Fruit fly (Drosophila melanogaster) whole organism, prepupa: ENCODE data around the gene Chd64.

ENCODE experiments used
- Blimp-1 ChIP-seq: fragments of 200-800 bp; sonication (Bioruptor generic); optimal IDR thresholded peaks from 3 replicates; lab custom pipeline; 2017; ENCODE audit warnings: missing biosample characterization, missing genetic modification characterization, mild to moderate bottlenecking, moderate library complexity, missing genetic modification reagents
- CG3919 ChIP-seq: fragments of 200-800 bp; sonication (Bioruptor generic); optimal IDR thresholded peaks from 3 replicates; lab custom pipeline; 2016; ENCODE audit warnings: missing biosample characterization, missing genetic modification characterization
- acj6 ChIP-seq: fragments of 200-800 bp; sonication (Bioruptor generic); optimal IDR thresholded peaks from 3 replicates; lab custom pipeline; 2016; ENCODE audit warnings: missing biosample characterization, missing genetic modification characterization
- fd85E ChIP-seq: fragments of 200-800 bp; sonication (Bioruptor generic); optimal IDR thresholded peaks from 3 replicates; lab custom pipeline; 2016; ENCODE audit warnings: missing biosample characterization, missing genetic modification characterization
- salr ChIP-seq, 2 experiments: fragments of 200-800 bp; sonication (Bioruptor generic); optimal IDR thresholded peaks; 3 replicates each; lab custom pipeline; 2016 to 2018; ENCODE audit warnings: missing biosample characterization in 2 of 2, missing genetic modification characterization in 2 of 2, mild to moderate bottlenecking in 1 of 2

- TF ChIP-seq Blimp-1 (no peak), CG3919 (no peak), acj6 (GFP tag; lab: Kevin White, UChicago) (no peak), fd85E (GFP tag; lab: Kevin White, UChicago) (no peak), salr (GFP tag; optimal IDR thresholded peaks at IDR 0.05; lab: Kevin White, UChicago) (no peak)
Measured at dm6 chr3L:4115107-4115506, 7.1 kb downstream of the Chd64 start.
